Fruit fly (Drosophila melanogaster) Kc167 (cell line): ENCODE results near the gene CHKov1.

ENCODE experiments used
- Myc ChIP-seq: fragments of >200 bp; optimal IDR thresholded peaks from 2 replicates; lab custom pipeline; 2017; ENCODE audit warnings: missing external identifiers
- Sin3A ChIP-seq: fragments of >200 bp; optimal IDR thresholded peaks from 2 replicates; lab custom pipeline; 2018; ENCODE audit warnings: missing external identifiers
- h ChIP-seq: fragments of >200 bp; optimal IDR thresholded peaks from 3 replicates; lab custom pipeline; 2018; ENCODE audit warnings: missing external identifiers
- insv ChIP-seq: fragments of >200 bp; optimal IDR thresholded peaks from 3 replicates; lab custom pipeline; 2018; ENCODE audit warnings: missing external identifiers
- psq ChIP-seq: fragments of >200 bp; optimal IDR thresholded peaks from 2 replicates; lab custom pipeline; 2017; ENCODE audit warnings: missing external identifiers
- ttk ChIP-seq: sonication (Bioruptor generic); optimal IDR thresholded peaks from 2 replicates; lab custom pipeline; 2017; ENCODE audit warnings: missing external identifiers

DNA sequence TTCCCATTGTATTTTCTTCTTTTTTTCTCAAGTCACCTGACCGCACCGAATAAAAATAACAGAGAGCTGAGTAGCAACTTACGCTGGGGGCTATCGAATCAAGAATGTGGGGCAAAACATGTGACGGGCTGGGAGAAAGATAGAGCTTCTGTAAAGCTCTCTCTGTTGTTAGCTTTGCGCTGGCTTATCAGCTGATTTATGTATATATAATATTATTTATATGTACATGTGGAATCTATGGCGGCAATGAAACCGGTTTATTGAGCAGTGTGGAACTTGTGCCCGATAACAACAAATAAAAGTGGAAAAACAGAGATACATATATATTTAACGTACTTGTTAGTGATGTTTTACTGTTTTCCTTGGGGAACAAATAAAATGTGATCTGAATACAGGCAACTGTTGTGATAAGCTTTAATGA, 36.2 kb downstream of the CHKov1 start, which contains the start of gene CG31098:
- TF ChIP-seq h (lab: Kevin White, UChicago): no peak
- no peak for TF ChIP-seq psq
- TF ChIP-seq Sin3A (lab: Kevin White, UChicago): no peak
- no peak for TF ChIP-seq Myc (lab: Kevin White, UChicago)
- TF ChIP-seq ttk: no peak
- no peak for TF ChIP-seq insv (lab: Kevin White, UChicago)
